Worm (Caenorhabditis elegans) whole organism, late embryonic: Measurements from ENCODE around the gene srv-24.

ENCODE experiments used
- C08G9.2 ChIP-seq: sonication (generic microtip); optimal IDR thresholded peaks from 2 replicates; lab custom pipeline; 2016; ENCODE audit warnings: mild to moderate bottlenecking, missing genetic modification characterization, moderate library complexity, missing compliant biosample characterization
- C38D4.7 ChIP-seq: fragments of 200-800 bp; sonication (Bioruptor generic); optimal IDR thresholded peaks from 2 replicates; lab custom pipeline; 2018; ENCODE audit warnings: mild to moderate bottlenecking, missing genetic modification characterization, moderate library complexity, missing compliant biosample characterization
- F13H6.1 ChIP-seq: sonication (generic microtip); optimal IDR thresholded peaks from 2 replicates; lab custom pipeline; 2016; ENCODE audit warnings: missing genetic modification characterization, missing compliant biosample characterization
- K02D7.2 ChIP-seq: sonication (generic microtip); optimal IDR thresholded peaks from 2 replicates; lab custom pipeline; 2017; ENCODE audit warnings: mild to moderate bottlenecking, missing genetic modification characterization, missing compliant biosample characterization
- Y22D7AL.16 ChIP-seq: sonication (generic microtip); optimal IDR thresholded peaks from 2 replicates; lab custom pipeline; 2016; ENCODE audit warnings: missing genetic modification characterization, missing compliant biosample characterization
- ceh-14 ChIP-seq: sonication (generic microtip); optimal IDR thresholded peaks from 2 replicates; lab custom pipeline; 2016; ENCODE audit warnings: missing genotype, missing genetic modification characterization, missing compliant biosample characterization
- ceh-18 ChIP-seq: sonication (generic microtip); optimal IDR thresholded peaks from 2 replicates; lab custom pipeline; 2016; ENCODE audit warnings: missing genetic modification characterization, missing compliant biosample characterization
- ceh-19 ChIP-seq: fragments of 200-800 bp; sonication (Bioruptor generic); optimal IDR thresholded peaks from 2 replicates; lab custom pipeline; 2018; ENCODE audit warnings: mild to moderate bottlenecking, missing genetic modification characterization, missing compliant biosample characterization
- ceh-22 ChIP-seq: sonication (generic microtip); optimal IDR thresholded peaks from 2 replicates; lab custom pipeline; 2017; ENCODE audit warnings: missing biosample characterization, missing genetic modification characterization
- ceh-24 ChIP-seq: sonication (generic microtip); optimal IDR thresholded peaks from 2 replicates; lab custom pipeline; 2016; ENCODE audit warnings: mild to moderate bottlenecking, missing genetic modification characterization, missing compliant biosample characterization
- ceh-30 ChIP-seq: fragments of 150-350 bp; optimal IDR thresholded peaks from 2 replicates; lab custom pipeline; 2014; ENCODE audit warnings: missing biosample characterization, missing genetic modification characterization
- ceh-34 ChIP-seq: sonication (generic microtip); optimal IDR thresholded peaks from 2 replicates; lab custom pipeline; 2016; ENCODE audit warnings: mild to moderate bottlenecking, missing genetic modification characterization, missing compliant biosample characterization
- ceh-48 ChIP-seq: sonication (generic microtip); optimal IDR thresholded peaks from 2 replicates; lab custom pipeline; 2016; ENCODE audit warnings: missing genetic modification characterization, inconsistent platforms, missing compliant biosample characterization
- ceh-9 ChIP-seq: sonication (generic microtip); optimal IDR thresholded peaks from 2 replicates; lab custom pipeline; 2016; ENCODE audit warnings: mild to moderate bottlenecking, missing genetic modification characterization, inconsistent platforms, missing compliant biosample characterization
- dmd-4 ChIP-seq: sonication (generic microtip); optimal IDR thresholded peaks from 2 replicates; lab custom pipeline; 2016; ENCODE audit warnings: borderline replicate concordance, missing genetic modification characterization, missing compliant biosample characterization
- dve-1 ChIP-seq: sonication (generic microtip); optimal IDR thresholded peaks from 2 replicates; lab custom pipeline; 2017; ENCODE audit warnings: antibody characterized with exemption, mild to moderate bottlenecking, missing genetic modification characterization, missing compliant biosample characterization
- elt-2 ChIP-seq: sonication (generic microtip); optimal IDR thresholded peaks from 2 replicates; lab custom pipeline; 2016; ENCODE audit warnings: missing genetic modification reagents, missing genetic modification characterization, missing compliant biosample characterization
- elt-4 ChIP-seq: sonication (generic microtip); optimal IDR thresholded peaks from 2 replicates; lab custom pipeline; 2016; ENCODE audit warnings: missing genetic modification characterization, missing compliant biosample characterization
- fax-1 ChIP-seq: sonication (generic microtip); optimal IDR thresholded peaks from 2 replicates; lab custom pipeline; 2016; ENCODE audit warnings: missing genotype, missing genetic modification characterization, missing compliant biosample characterization
- fkh-6 ChIP-seq: sonication (generic microtip); optimal IDR thresholded peaks from 2 replicates; lab custom pipeline; 2016; ENCODE audit warnings: missing genetic modification characterization, missing compliant biosample characterization
- gmeb-2 ChIP-seq: sonication (generic microtip); optimal IDR thresholded peaks from 2 replicates; lab custom pipeline; 2016; ENCODE audit warnings: missing genetic modification characterization, inconsistent platforms, missing compliant biosample characterization
- hlh-15 ChIP-seq: sonication (generic microtip); optimal IDR thresholded peaks from 2 replicates; lab custom pipeline; 2016; ENCODE audit warnings: missing genetic modification characterization, missing compliant biosample characterization
- hlh-30 ChIP-seq: sonication (generic microtip); optimal IDR thresholded peaks from 2 replicates; lab custom pipeline; 2017; ENCODE audit warnings: antibody characterized with exemption, missing genetic modification characterization, missing compliant biosample characterization; ENCODE audit not compliant: insufficient read depth
- lim-6 ChIP-seq: sonication (generic microtip); optimal IDR thresholded peaks from 2 replicates; lab custom pipeline; 2016; ENCODE audit warnings: missing genetic modification characterization, missing compliant biosample characterization
- lin-11 ChIP-seq: fragments of 200-800 bp; sonication (Bioruptor generic); optimal IDR thresholded peaks from 2 replicates; lab custom pipeline; 2018; ENCODE audit warnings: mild to moderate bottlenecking, missing genetic modification characterization, missing compliant biosample characterization
- madf-2 ChIP-seq: sonication (generic microtip); optimal IDR thresholded peaks from 2 replicates; lab custom pipeline; 2017; ENCODE audit warnings: missing genetic modification characterization, missing compliant biosample characterization
- mec-3 ChIP-seq: sonication (generic microtip); optimal IDR thresholded peaks from 2 replicates; lab custom pipeline; 2016; ENCODE audit warnings: borderline replicate concordance, missing genetic modification characterization, missing compliant biosample characterization
- nfya-1 ChIP-seq: sonication (generic microtip); optimal IDR thresholded peaks from 2 replicates; lab custom pipeline; 2017; ENCODE audit warnings: missing genetic modification characterization, mild to moderate bottlenecking, missing compliant biosample characterization, antibody characterized with exemption, moderate library complexity
- nhr-11 ChIP-seq: fragments of 150-350 bp; optimal IDR thresholded peaks from 2 replicates; lab custom pipeline; 2014; ENCODE audit warnings: missing biosample characterization, missing genetic modification characterization
- nhr-232 ChIP-seq: sonication (generic microtip); optimal IDR thresholded peaks from 2 replicates; lab custom pipeline; 2016; ENCODE audit warnings: missing genetic modification characterization, missing compliant biosample characterization
- npax-4 ChIP-seq: sonication (generic microtip); optimal IDR thresholded peaks from 2 replicates; lab custom pipeline; 2016; ENCODE audit warnings: missing genetic modification characterization, missing compliant biosample characterization
- odd-2 ChIP-seq: sonication (generic microtip); optimal IDR thresholded peaks from 2 replicates; lab custom pipeline; 2017; ENCODE audit warnings: antibody characterized with exemption, mild to moderate bottlenecking, missing genetic modification characterization, missing compliant biosample characterization
- pag-3 ChIP-seq: sonication (generic microtip); optimal IDR thresholded peaks from 2 replicates; lab custom pipeline; 2016; ENCODE audit warnings: missing compliant biosample characterization, missing genetic modification characterization, borderline replicate concordance
- pat-9 ChIP-seq: fragments of 200-800 bp; sonication (Bioruptor generic); optimal IDR thresholded peaks from 2 replicates; lab custom pipeline; 2018; ENCODE audit warnings: mild to moderate bottlenecking, missing genetic modification characterization, moderate library complexity, missing compliant biosample characterization
- pax-1 ChIP-seq: fragments of 150-350 bp; optimal IDR thresholded peaks from 2 replicates; lab custom pipeline; 2014; ENCODE audit warnings: missing biosample characterization, missing genetic modification characterization
- pha-2 ChIP-seq: sonication (generic microtip); optimal IDR thresholded peaks from 2 replicates; lab custom pipeline; 2017; ENCODE audit warnings: mild to moderate bottlenecking, missing genetic modification characterization, missing compliant biosample characterization
- pha-4 ChIP-seq: fragments of 150-350 bp; optimal IDR thresholded peaks from 2 replicates; lab custom pipeline; 2018; ENCODE audit warnings: missing biosample characterization, missing genetic modification reagents, missing genetic modification characterization
- pros-1 ChIP-seq: fragments of 150-350 bp; optimal IDR thresholded peaks from 2 replicates; lab custom pipeline; 2014; ENCODE audit warnings: missing biosample characterization, missing genetic modification reagents, missing genetic modification characterization
- ref-2 ChIP-seq: sonication (generic microtip); optimal IDR thresholded peaks from 2 replicates; lab custom pipeline; 2016; ENCODE audit warnings: missing genetic modification characterization, missing compliant biosample characterization
- rnt-1 ChIP-seq: sonication (generic microtip); optimal IDR thresholded peaks from 2 replicates; lab custom pipeline; 2016; ENCODE audit warnings: missing genetic modification characterization, missing compliant biosample characterization
- sox-2 ChIP-seq: fragments of 200-800 bp; sonication (Bioruptor generic); IDR thresholded peaks from 2 replicates; pipeline ENCODE4 v1.3.6; 2022; ENCODE audit warnings: missing genetic modification reagents, missing genetic modification characterization, missing compliant biosample characterization
- sox-4 ChIP-seq: sonication (generic microtip); optimal IDR thresholded peaks from 2 replicates; lab custom pipeline; 2017; ENCODE audit warnings: mild to moderate bottlenecking, missing genetic modification characterization, inconsistent platforms, missing compliant biosample characterization
- tbx-2 ChIP-seq: sonication (generic microtip); optimal IDR thresholded peaks from 2 replicates; lab custom pipeline; 2016; ENCODE audit warnings: missing genetic modification characterization, missing compliant biosample characterization
- tbx-7 ChIP-seq: sonication (generic microtip); optimal IDR thresholded peaks from 2 replicates; lab custom pipeline; 2016; ENCODE audit warnings: missing genotype, missing genetic modification characterization, missing compliant biosample characterization
- ttx-3 ChIP-seq: sonication (generic microtip); optimal IDR thresholded peaks from 2 replicates; lab custom pipeline; 2016; ENCODE audit warnings: missing genetic modification reagents, missing genetic modification characterization, missing compliant biosample characterization
- unc-42 ChIP-seq: sonication (generic microtip); optimal IDR thresholded peaks from 2 replicates; lab custom pipeline; 2016; ENCODE audit warnings: missing genotype, missing genetic modification characterization, missing compliant biosample characterization
- unc-55 ChIP-seq: sonication (generic microtip); optimal IDR thresholded peaks from 2 replicates; lab custom pipeline; 2017; ENCODE audit warnings: missing biosample characterization, missing genetic modification reagents, missing genetic modification characterization
- unc-86 ChIP-seq: sonication (generic microtip); optimal IDR thresholded peaks from 2 replicates; lab custom pipeline; 2016; ENCODE audit warnings: missing genetic modification characterization, missing compliant biosample characterization
- zip-5 ChIP-seq: sonication (generic microtip); optimal IDR thresholded peaks from 2 replicates; lab custom pipeline; 2016; ENCODE audit warnings: missing genetic modification characterization, missing compliant biosample characterization
- ztf-16 ChIP-seq: sonication (generic microtip); optimal IDR thresholded peaks from 2 replicates; lab custom pipeline; 2017; ENCODE audit warnings: missing genetic modification characterization, missing compliant biosample characterization

srv-24 gene

ce11 chrIV:6323654-6324224 lies 33.1 kb upstream of the srv-24 start, which contains the start of gene sqd-1 (continued):
- TF ChIP-seq tbx-7 (tag; lab: Kevin White, UChicago) (no peak), dve-1 (tag; lab: Kevin White, UChicago) (peak; percentile 66), elt-2 (tag; lab: Kevin White, UChicago) (peak; percentile 54), ceh-18 (tag; lab: Kevin White, UChicago) (peak; percentile 87), elt-4 (tag; lab: Kevin White, UChicago) (no peak), lin-11 (no peak), ref-2 (peak; percentile 80), tbx-2 (tag; lab: Kevin White, UChicago) (peak; percentile 83), nhr-11 (tag; lab: Kevin White, UChicago) (no peak), mec-3 (no peak), npax-4 (tag; lab: Kevin White, UChicago) (peak; percentile 20), pros-1 (peak; percentile 39), sox-4 (tag; lab: Kevin White, UChicago) (peak; percentile 39), sox-2 (GFP tag; lab: Robert Waterston, UW) (no peak), unc-42 (tag; lab: Kevin White, UChicago) (peak; percentile 81), ceh-24 (tag; lab: Kevin White, UChicago) (no peak), F13H6.1 (tag; lab: Kevin White, UChicago) (peak; percentile 44), fax-1 (tag; lab: Kevin White, UChicago) (no peak), odd-2 (tag; lab: Kevin White, UChicago) (no peak), dmd-4 (no peak), ttx-3 (tag; lab: Kevin White, UChicago) (no peak), pax-1 (tag; lab: Kevin White, UChicago) (peak; percentile 57), ceh-48 (tag; lab: Kevin White, UChicago) (peak; percentile 54), pha-2 (tag; lab: Kevin White, UChicago) (no peak), ceh-30 (tag; lab: Kevin White, UChicago) (peak; percentile 16), hlh-15 (tag; lab: Kevin White, UChicago) (no peak), K02D7.2 (tag; lab: Kevin White, UChicago) (no peak), ceh-9 (tag; lab: Kevin White, UChicago) (no peak), hlh-30 (peak; percentile 60), ceh-34 (peak; percentile 71), ceh-14 (tag; lab: Kevin White, UChicago) (no peak), unc-86 (tag; lab: Kevin White, UChicago) (peak; percentile 59), unc-55 (GFP tag; lab: Kevin White, UChicago) (peak; percentile 34), C08G9.2 (peak; percentile 69), madf-2 (peak; percentile 80), rnt-1 (tag; lab: Kevin White, UChicago) (peak; percentile 81)

DNA sequence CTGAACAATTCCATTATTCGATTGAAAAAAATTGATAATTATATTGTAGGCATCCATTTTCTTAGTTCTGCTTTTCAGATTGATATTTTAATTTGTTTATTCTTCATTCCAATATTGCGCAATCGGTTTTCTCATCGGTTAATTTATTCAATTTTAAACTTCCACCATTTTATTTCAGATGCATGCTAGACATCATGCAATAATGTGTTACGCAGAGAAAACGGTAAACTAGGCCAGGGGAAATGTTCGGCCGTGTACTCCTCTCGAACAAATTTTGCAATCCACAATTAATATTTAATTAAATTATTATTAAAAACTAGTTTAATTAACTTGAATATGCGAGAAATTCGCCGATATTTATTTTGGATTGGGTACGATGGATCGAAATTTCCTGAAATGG lies 31.0 kb upstream of the srv-24 start, which contains the start of gene Y73B6BL.29:
Y73B6BL.29 (plus strand) TSS at position 263 of the 400 bp plus-strand sequence.
- TF ChIP-seq unc-42 (tag; lab: Kevin White, UChicago) (peak; percentile 82), ceh-18 (tag; lab: Kevin White, UChicago) (peak; percentile 27), zip-5 (tag; lab: Kevin White, UChicago) (peak; percentile 84), gmeb-2 (peak; percentile 18), pha-4 (tag; lab: Kevin White, UChicago) (no peak), ceh-48 (tag; lab: Kevin White, UChicago) (no peak), tbx-7 (tag; lab: Kevin White, UChicago) (peak; percentile 86), ztf-16 (tag; lab: Kevin White, UChicago) (peak; percentile 17), dve-1 (tag; lab: Kevin White, UChicago) (no peak), pag-3 (tag; lab: Kevin White, UChicago) (no peak), pha-2 (tag; lab: Kevin White, UChicago) (peak; percentile 40), pat-9 (tag; lab: Kevin White, UChicago) (no peak), elt-2 (tag; lab: Kevin White, UChicago) (peak; percentile 58), ceh-14 (tag; lab: Kevin White, UChicago) (peak; percentile 56), lim-6 (tag; lab: Kevin White, UChicago) (peak; percentile 32), ceh-19 (GFP tag; lab: Kevin White, UChicago) (peak; percentile 56), C38D4.7 (GFP tag; lab: Kevin White, UChicago) (no peak), nfya-1 (tag; lab: Kevin White, UChicago) (peak; percentile 50), ttx-3 (tag; lab: Kevin White, UChicago) (peak; percentile 54), nhr-11 (tag; lab: Kevin White, UChicago) (no peak), Y22D7AL.16 (no peak), mec-3 (peak; percentile 73), fkh-6 (tag; lab: Kevin White, UChicago) (no peak), nhr-232 (tag; lab: Kevin White, UChicago) (no peak), ceh-22 (no peak), odd-2 (tag; lab: Kevin White, UChicago) (no peak), F13H6.1 (tag; lab: Kevin White, UChicago) (peak; percentile 46)
